Fruit fly (Drosophila melanogaster): ENCODE results near the gene Usp32.

Usp32 gene

DNA sequence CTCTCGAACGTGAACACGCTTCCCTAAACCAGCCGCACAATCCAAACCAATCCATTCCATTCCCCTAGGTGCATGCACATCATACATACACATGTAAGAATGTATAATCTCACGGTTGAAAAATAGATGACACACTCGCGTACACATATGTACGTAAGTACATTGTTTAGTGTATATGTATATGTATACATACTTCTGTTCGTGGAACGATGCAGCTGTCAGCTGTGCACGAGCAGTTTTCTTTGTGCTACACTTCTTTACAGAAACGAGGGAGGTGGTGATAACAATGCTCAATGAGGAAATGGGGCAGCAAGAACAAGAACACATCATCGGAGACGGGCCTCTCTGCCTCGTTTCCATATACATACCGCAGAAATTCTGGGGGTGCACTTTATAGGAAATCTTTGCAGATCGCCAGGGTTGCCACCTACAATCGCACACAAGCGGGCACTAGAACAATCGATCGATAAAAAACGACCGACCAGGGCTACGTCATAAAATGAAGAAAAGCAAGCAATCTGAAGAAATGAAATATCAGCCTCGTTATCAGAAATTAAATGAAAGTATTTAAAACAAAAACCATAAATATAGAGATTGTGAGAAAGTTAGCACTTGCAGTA is 28.5 kb downstream of the Usp32 start:
- peak; percentile 89 for TF ChIP-seq twi (tag; optimal IDR thresholded peaks at IDR 0.05)
- peak; percentile 14 for TF ChIP-seq mirr (GFP tag; optimal IDR thresholded peaks at IDR 0.05)
- TF ChIP-seq CG17328 (GFP tag; IDR thresholded peaks at IDR 0.05) = 0 out of 2 replicates have a peak, but pooled peaks have one; percentile 23
- TF ChIP-seq sens (GFP tag) = peak; percentile 91
- no peak for TF ChIP-seq lov (optimal IDR thresholded peaks at IDR 0.05)
- TF ChIP-seq lov (GFP tag; IDR thresholded peaks at IDR 0.05) = no peak; the same call in 2 of the 3 replicates
- TF ChIP-seq danr (GFP tag; IDR thresholded peaks at IDR 0.05) = no peak
- TF ChIP-seq D19A (tag; optimal IDR thresholded peaks at IDR 0.05) = peak; percentile 11
- no peak for TF ChIP-seq Bteb2 (GFP tag; optimal IDR thresholded peaks at IDR 0.05)
- TF ChIP-seq kni (GFP tag; optimal IDR thresholded peaks at IDR 0.05) = peak; percentile 96
- peak; percentile 0 for TF ChIP-seq nom (GFP tag; optimal IDR thresholded peaks at IDR 0.05)
- TF ChIP-seq row (GFP tag; IDR thresholded peaks at IDR 0.05) = 0 out of 3 replicates have a peak, but pooled peaks have one; percentile 7
- TF ChIP-seq CG7987 (GFP tag; optimal IDR thresholded peaks at IDR 0.05) = peak; percentile 55
- peak; percentile 94 for TF ChIP-seq cg (GFP tag; optimal IDR thresholded peaks at IDR 0.05)
- no peak for TF ChIP-seq Ptx1 (GFP tag; IDR thresholded peaks at IDR 0.05)
- TF ChIP-seq Jarid2 (GFP tag; optimal IDR thresholded peaks at IDR 0.05) = no peak
- no peak for TF ChIP-seq her (GFP tag; optimal IDR thresholded peaks at IDR 0.05)
- peak; percentile 97 for TF ChIP-seq stwl (tag; optimal IDR thresholded peaks at IDR 0.05)
- TF ChIP-seq Xrp1 (GFP tag; IDR thresholded peaks at IDR 0.05) = peak; percentile 32; the same call in 1 of the 2 replicates
- peak; percentile 13 for TF ChIP-seq CG4424 (GFP tag; optimal IDR thresholded peaks at IDR 0.05)
- TF ChIP-seq CG17385 (GFP tag; optimal IDR thresholded peaks at IDR 0.05) = peak; percentile 73
- TF ChIP-seq inv (GFP tag; IDR thresholded peaks at IDR 0.05; ENCODE audit: partially characterized antibody) = no peak
- peak; percentile 47 for TF ChIP-seq Sry-δ (GFP tag; optimal IDR thresholded peaks at IDR 0.05)
- TF ChIP-seq CG2199 (GFP tag; IDR thresholded peaks at IDR 0.05) = peak; percentile 65; the same call in 1 of the 3 replicates
- peak; percentile 4 for TF ChIP-seq BEAF-32 (GFP tag; optimal IDR thresholded peaks at IDR 0.05)
- TF ChIP-seq abd-A (tag; optimal IDR thresholded peaks at IDR 0.05) = peak; percentile 22
- no peak for TF ChIP-seq CG2875 (GFP tag; optimal IDR thresholded peaks at IDR 0.05)
- TF ChIP-seq CG1603 (tag; optimal IDR thresholded peaks at IDR 0.05) = peak; percentile 10
- peak; percentile 60 for TF ChIP-seq CG10543 (GFP tag; optimal IDR thresholded peaks at IDR 0.05)
- no peak for TF ChIP-seq Atf6 (GFP tag; IDR thresholded peaks at IDR 0.05)
- TF ChIP-seq CG32767 (GFP tag; IDR thresholded peaks at IDR 0.05) = peak; percentile 81; the same call in 1 of the 2 replicates
- peak; percentile 2 for TF ChIP-seq HmgZ (tag; optimal IDR thresholded peaks at IDR 0.05)
- TF ChIP-seq CoRest (tag; optimal IDR thresholded peaks at IDR 0.05) = no peak
- peak; percentile 42 for TF ChIP-seq CG7928 (GFP tag; optimal IDR thresholded peaks at IDR 0.05)
- TF ChIP-seq trem (tag; optimal IDR thresholded peaks at IDR 0.05) = peak; percentile 54
- no peak for TF ChIP-seq hkb (optimal IDR thresholded peaks at IDR 0.05)
- TF ChIP-seq hkb (GFP tag; IDR thresholded peaks at IDR 0.05) = 0 out of 2 replicates have a peak, but pooled peaks have one; percentile 12
- peak; percentile 5 for TF ChIP-seq sug (tag; optimal IDR thresholded peaks at IDR 0.05)
- TF ChIP-seq Kr (GFP tag; optimal IDR thresholded peaks at IDR 0.05) = peak; percentile 48
- TF ChIP-seq D (optimal IDR thresholded peaks at IDR 0.05) = peak; percentile 89
- no peak for TF ChIP-seq D (GFP tag; optimal IDR thresholded peaks at IDR 0.05)
- 0 out of 4 replicates have a peak, but pooled peaks have one; percentile 64 for TF ChIP-seq chinmo (GFP tag; IDR thresholded peaks at IDR 0.05; ENCODE audit: partially characterized antibody)
- peak in 1 of 2 experiments; percentile 23 for TF ChIP-seq Eip74EF (GFP tag; optimal IDR thresholded peaks at IDR 0.05)
- TF ChIP-seq eyg (GFP tag; optimal IDR thresholded peaks at IDR 0.05) = no peak
- peak; percentile 40 for TF ChIP-seq nau (GFP tag; optimal IDR thresholded peaks at IDR 0.05)
- TF ChIP-seq CG18619 (GFP tag; optimal IDR thresholded peaks at IDR 0.05) = no peak
- TF ChIP-seq CG8290 (GFP tag; optimal IDR thresholded peaks at IDR 0.05) = no peak
- peak in 1 of 2 experiments; percentile 42 for TF ChIP-seq CG8290 (tag; optimal IDR thresholded peaks at IDR 0.05)
- no peak for TF ChIP-seq HHEX (GFP tag; optimal IDR thresholded peaks at IDR 0.05)
- TF ChIP-seq repo (GFP tag; optimal IDR thresholded peaks at IDR 0.05) = no peak

Measured in whole organism, embryonic.